Worm (Caenorhabditis elegans): ENCODE measurements around the gene Y50E8A.2.

Y50E8A.2 gene

ce11 chrV:14698005-14698404 is 30.6 kb downstream of the Y50E8A.2 start:
- TF ChIP-seq lsl-1 (GFP tag; optimal IDR thresholded peaks at IDR 0.05) (peak; percentile 91), snpc-1.1 (tag; optimal IDR thresholded peaks at IDR 0.05; ENCODE audit: insufficient read depth) (peak; percentile 19), lin-26 (GFP tag; IDR thresholded peaks at IDR 0.05) (no peak), B0035.1 (tag; optimal IDR thresholded peaks at IDR 0.05) (no peak), F33H1.4 (GFP tag; IDR thresholded peaks at IDR 0.05) (peak; percentile 40; the same call in 1 of the 2 replicates), madf-6 (GFP tag; IDR thresholded peaks at IDR 0.05) (peak; percentile 48; the same call in 1 of the 2 replicates), efl-1 (GFP tag; optimal IDR thresholded peaks at IDR 0.05) (peak; percentile 9)

ce11 chrV:14696604-14697307 is 31.9 kb downstream of the Y50E8A.2 start, which contains the start of gene unc-112:
Gene unc-112 (minus strand): TSS chrV:14696654.
- TF ChIP-seq B0336.3 (GFP tag; IDR thresholded peaks at IDR 0.05) (peak; percentile 61; the same call in 1 of the 2 replicates), ZK185.1 (tag; optimal IDR thresholded peaks at IDR 0.05; ENCODE audit: poor library complexity, severe bottlenecking) (no peak), hsf-1 (GFP tag; IDR thresholded peaks at IDR 0.05) (0 out of 2 replicates have a peak, but pooled peaks have one; percentile 18), lsl-1 (GFP tag; optimal IDR thresholded peaks at IDR 0.05) (no peak), F52B5.7 (tag; optimal IDR thresholded peaks at IDR 0.05) (no peak), dox-1 (GFP tag; IDR thresholded peaks at IDR 0.05) (peak; percentile 90), lin-54 (GFP tag; optimal IDR thresholded peaks at IDR 0.05) (peak; percentile 31), hmg-20 (GFP tag; IDR thresholded peaks at IDR 0.05) (peak; percentile 59; the same call in 1 of the 2 replicates), egrh-3 (GFP tag; IDR thresholded peaks at IDR 0.05) (peak; percentile 51; the same call in 1 of the 2 replicates), tbx-9 (tag; optimal IDR thresholded peaks at IDR 0.05; ENCODE audit: borderline replicate concordance) (no peak), lag-1 (GFP tag; IDR thresholded peaks at IDR 0.05) (no peak), mcd-1 (GFP tag; IDR thresholded peaks at IDR 0.05) (peak; percentile 76), tlf-1 (GFP tag; optimal IDR thresholded peaks at IDR 0.05) (no peak), Y79H2A.3 (GFP tag; conservative IDR thresholded peaks at IDR 0.05) (no peak), T26A5.8 (tag; optimal IDR thresholded peaks at IDR 0.05) (no peak), ztf-18 (tag; optimal IDR thresholded peaks at IDR 0.05) (peak; percentile 48), ceh-100 (GFP tag; IDR thresholded peaks at IDR 0.05) (no peak), ceh-40 (GFP tag; IDR thresholded peaks at IDR 0.05) (no peak), sea-2 (GFP tag; IDR thresholded peaks at IDR 0.05) (no peak), ccch-3 (GFP tag; optimal IDR thresholded peaks at IDR 0.05) (no peak), hlh-26 (GFP tag; conservative IDR thresholded peaks at IDR 0.05) (no peak), sdz-38 (tag; optimal IDR thresholded peaks at IDR 0.05) (no peak), F10E7.11 (tag; optimal IDR thresholded peaks at IDR 0.05) (no peak), nhr-27 (tag; optimal IDR thresholded peaks at IDR 0.05) (no peak), mxl-1 (tag; optimal IDR thresholded peaks at IDR 0.05) (no peak), F55B11.4 (tag; optimal IDR thresholded peaks at IDR 0.05; ENCODE audit: borderline replicate concordance, insufficient read depth) (no peak), cebp-2 (GFP tag; IDR thresholded peaks at IDR 0.05) (no peak), nfya-1 (tag; optimal IDR thresholded peaks at IDR 0.05; ENCODE audit: borderline replicate concordance, insufficient read depth) (no peak), B0261.1 (tag; optimal IDR thresholded peaks at IDR 0.05) (no peak), somi-1 (GFP tag; optimal IDR thresholded peaks at IDR 0.05) (peak; percentile 25), gei-17 (GFP tag; optimal IDR thresholded peaks at IDR 0.05) (no peak), sptf-2 (GFP tag; optimal IDR thresholded peaks at IDR 0.05) (no peak), fkh-3 (tag; optimal IDR thresholded peaks at IDR 0.05) (no peak), K11D2.4 (GFP tag; IDR thresholded peaks at IDR 0.05) (0 out of 2 replicates have a peak, but pooled peaks have one; percentile 26), efl-1 (GFP tag; optimal IDR thresholded peaks at IDR 0.05) (peak; percentile 15), madf-3 (GFP tag; IDR thresholded peaks at IDR 0.05) (0 out of 2 replicates have a peak, but pooled peaks have one; percentile 12), let-526 (GFP tag; IDR thresholded peaks at IDR 0.05) (0 out of 2 replicates have a peak, but pooled peaks have one; percentile 39), ztf-26 (tag; optimal IDR thresholded peaks at IDR 0.05) (peak; percentile 28), ztf-28 (GFP tag; IDR thresholded peaks at IDR 0.05) (no peak), ceh-58 (GFP tag; IDR thresholded peaks at IDR 0.05) (no peak), lin-35 (GFP tag; optimal IDR thresholded peaks at IDR 0.05) (peak in 1 of 3 experiments; percentile 33)
